Worm (Caenorhabditis elegans) whole organism, young adult: ENCODE data around the gene sma-1.

Experiments used
- C17E4.6 ChIP-seq: fragments of 200-800 bp; sonication (Bioruptor generic); IDR thresholded peaks from 2 replicates; pipeline ENCODE4 v1.3.6; 2022; ENCODE audit warnings: missing genetic modification reagents, missing genetic modification characterization, missing compliant biosample characterization
- akir-1 ChIP-seq: fragments of 200-800 bp; sonication (Bioruptor generic); optimal IDR thresholded peaks from 2 replicates; lab custom pipeline; 2018; ENCODE audit warnings: mild to moderate bottlenecking, missing genetic modification characterization, moderate library complexity, missing compliant biosample characterization
- ceh-40 ChIP-seq: fragments of 200-800 bp; sonication (Bioruptor generic); IDR thresholded peaks from 2 replicates; pipeline ENCODE4 v1.3.6; 2022; ENCODE audit warnings: missing genetic modification characterization, missing compliant biosample characterization
- snpc-1.1 ChIP-seq: sonication (generic microtip); optimal IDR thresholded peaks from 2 replicates; lab custom pipeline; 2017; ENCODE audit warnings: missing genetic modification characterization, mild to moderate bottlenecking, missing compliant biosample characterization, antibody characterized with exemption, moderate library complexity, missing genotype, missing genetic modification reagents; ENCODE audit not compliant: insufficient read depth

- TF ChIP-seq C17E4.6: no peak
- TF ChIP-seq akir-1 (GFP tag; lab: Kevin White, UChicago): no peak
- TF ChIP-seq snpc-1.1 (tag; lab: Kevin White, UChicago): no peak
- TF ChIP-seq ceh-40 (GFP tag; lab: Robert Waterston, UW): no peak
Measured at ce11 chrV:11860375-11860774, 38.9 kb upstream of the sma-1 start, which contains the start of gene R13H4.5.
